Fruit fly (Drosophila melanogaster): ENCODE results near the gene Eig71Ee.

The Eig71Ee gene

dm6 chr3L:15610109-15610508 is 45.7 kb downstream of the Eig71Ee start, which contains the start of gene CG7650 (continued):
- TF ChIP-seq al (GFP tag; IDR thresholded peaks at IDR 0.05) = no peak
- TF ChIP-seq gsb-n (tag; optimal IDR thresholded peaks at IDR 0.05) = no peak
- peak; percentile 68 for TF ChIP-seq exex (tag; optimal IDR thresholded peaks at IDR 0.05)
- TF ChIP-seq vfl (GFP tag; optimal IDR thresholded peaks at IDR 0.05) = no peak
- TF ChIP-seq Sry-δ (GFP tag; optimal IDR thresholded peaks at IDR 0.05) = peak; percentile 73
- no peak for TF ChIP-seq sqz (GFP tag; optimal IDR thresholded peaks at IDR 0.05)
- peak; percentile 79 for TF ChIP-seq CG7963 (GFP tag; IDR thresholded peaks at IDR 0.05; ENCODE audit: partially characterized antibody)
- TF ChIP-seq CG2712 (tag; optimal IDR thresholded peaks at IDR 0.05) = peak; percentile 22
- peak; percentile 96 for TF ChIP-seq CG7745 (tag; optimal IDR thresholded peaks at IDR 0.05)
- TF ChIP-seq H15 (GFP tag; IDR thresholded peaks at IDR 0.05) = no peak
- TF ChIP-seq cwo (GFP tag; optimal IDR thresholded peaks at IDR 0.05) = no peak
- TF ChIP-seq usp (GFP tag; optimal IDR thresholded peaks at IDR 0.05) = no peak
- TF ChIP-seq CG18262 (tag; optimal IDR thresholded peaks at IDR 0.05) = no peak
- TF ChIP-seq MBD-R2 (GFP tag; IDR thresholded peaks at IDR 0.05) = peak; percentile 68
- no peak for TF ChIP-seq D (optimal IDR thresholded peaks at IDR 0.05)
- no peak for TF ChIP-seq D (GFP tag; optimal IDR thresholded peaks at IDR 0.05)
- no peak for TF ChIP-seq kni (GFP tag; optimal IDR thresholded peaks at IDR 0.05)
- TF ChIP-seq Dp (GFP tag; optimal IDR thresholded peaks at IDR 0.05) = peak; percentile 93
- no peak for TF ChIP-seq luna (GFP tag; optimal IDR thresholded peaks at IDR 0.05)
- TF ChIP-seq CG32532 (GFP tag; IDR thresholded peaks at IDR 0.05) = no peak
- TF ChIP-seq CG16813 (GFP tag; IDR thresholded peaks at IDR 0.05; ENCODE audit: partially characterized antibody) = peak; percentile 77
- TF ChIP-seq hb (GFP tag; IDR thresholded peaks at IDR 0.05; ENCODE audit: partially characterized antibody) = peak; percentile 81
- peak; percentile 94 for TF ChIP-seq unc-4 (GFP tag; IDR thresholded peaks at IDR 0.05; ENCODE audit: partially characterized antibody)
- TF ChIP-seq vnd (GFP tag; IDR thresholded peaks at IDR 0.05; ENCODE audit: partially characterized antibody) = peak; percentile 83
- no peak for TF ChIP-seq pros (GFP tag; optimal IDR thresholded peaks at IDR 0.05)
- TF ChIP-seq zen2 (GFP tag; IDR thresholded peaks at IDR 0.05; ENCODE audit: partially characterized antibody) = peak; percentile 93
- no peak for TF ChIP-seq ftz-f1 (GFP tag; optimal IDR thresholded peaks at IDR 0.05)
- TF ChIP-seq caup (GFP tag; optimal IDR thresholded peaks at IDR 0.05; ENCODE audit: severe bottlenecking) = no peak
- TF ChIP-seq CG13775 (GFP tag; optimal IDR thresholded peaks at IDR 0.05) = no peak
- peak; percentile 60; the same call in 1 of the 2 replicates for TF ChIP-seq nerfin-2 (GFP tag; IDR thresholded peaks at IDR 0.05; ENCODE audit: partially characterized antibody)
- TF ChIP-seq CG14710 (tag; optimal IDR thresholded peaks at IDR 0.05) = peak; percentile 64
- TF ChIP-seq Optix (GFP tag; IDR thresholded peaks at IDR 0.05) = no peak
- peak; percentile 88 for TF ChIP-seq CG6791 (GFP tag; IDR thresholded peaks at IDR 0.05; ENCODE audit: partially characterized antibody)
- TF ChIP-seq Antp (GFP tag; optimal IDR thresholded peaks at IDR 0.05) = no peak
- peak; percentile 75 for TF ChIP-seq inv (GFP tag; IDR thresholded peaks at IDR 0.05; ENCODE audit: partially characterized antibody)
- TF ChIP-seq Dll (GFP tag; IDR thresholded peaks at IDR 0.05; ENCODE audit: partially characterized antibody) = peak; percentile 96
- TF ChIP-seq CG2116 (GFP tag; optimal IDR thresholded peaks at IDR 0.05) = peak; percentile 76
- peak; percentile 92 for TF ChIP-seq amos (GFP tag; IDR thresholded peaks at IDR 0.05; ENCODE audit: partially characterized antibody)
- TF ChIP-seq ato (GFP tag; IDR thresholded peaks at IDR 0.05; ENCODE audit: partially characterized antibody) = peak; percentile 80
- TF ChIP-seq mld (GFP tag; IDR thresholded peaks at IDR 0.05; ENCODE audit: partially characterized antibody) = peak; percentile 74; the same call in 2 of the 3 replicates
- TF ChIP-seq Myb (GFP tag; optimal IDR thresholded peaks at IDR 0.05) = peak; percentile 28
- no peak for TF ChIP-seq corto (GFP tag; optimal IDR thresholded peaks at IDR 0.05)
- no peak for TF ChIP-seq zfh1 (GFP tag; IDR thresholded peaks at IDR 0.05)
- no peak for TF ChIP-seq lov (optimal IDR thresholded peaks at IDR 0.05)
- TF ChIP-seq lov (GFP tag; IDR thresholded peaks at IDR 0.05) = no peak
- no peak for TF ChIP-seq stc (GFP tag; IDR thresholded peaks at IDR 0.05)
- no peak for TF ChIP-seq CG2678 (tag; optimal IDR thresholded peaks at IDR 0.05)
- peak; percentile 3 for TF ChIP-seq slp2 (GFP tag; optimal IDR thresholded peaks at IDR 0.05)
- peak; percentile 12 for TF ChIP-seq Ets97D (GFP tag; optimal IDR thresholded peaks at IDR 0.05)
